Worm (Caenorhabditis elegans): ENCODE measurements around the gene str-217.

ce11 chrV:17022613-17023322 is 22.7 kb upstream of the str-217 start, which contains the start of the genes F49H6.8 and F49H6.5:
- no peak for TF ChIP-seq tbx-11 (GFP tag; IDR thresholded peaks at IDR 0.05)
- TF ChIP-seq hnd-1 (tag; optimal IDR thresholded peaks at IDR 0.05) = no peak
- no peak for TF ChIP-seq ama-1 (optimal IDR thresholded peaks at IDR 0.05)
- no peak for TF ChIP-seq sea-1 (GFP tag; conservative IDR thresholded peaks at IDR 0.05)
- TF ChIP-seq B0310.2 (tag; optimal IDR thresholded peaks at IDR 0.05) = no peak
- no peak for TF ChIP-seq ceh-13 (GFP tag; optimal IDR thresholded peaks at IDR 0.05)
- no peak for TF ChIP-seq tra-4 (tag; optimal IDR thresholded peaks at IDR 0.05)

All from whole organism, early embryonic.